Worm (Caenorhabditis elegans): ENCODE measurements around the gene K12H6.9.

K12H6.9 gene

ce11 chrII:2857559-2857958 is 33.4 kb downstream of the K12H6.9 start:
- TF ChIP-seq unc-120 (tag; optimal IDR thresholded peaks at IDR 0.05; ENCODE audit: poor library complexity, severe bottlenecking) (no peak), unc-62 (GFP tag; optimal IDR thresholded peaks at IDR 0.05) (no peak), elt-1 (tag; optimal IDR thresholded peaks at IDR 0.05; ENCODE audit: borderline replicate concordance, insufficient read depth) (peak; percentile 49), ztf-11 (tag; optimal IDR thresholded peaks at IDR 0.05) (no peak), drap-1 (GFP tag; optimal IDR thresholded peaks at IDR 0.05) (no peak), bed-3 (GFP tag; optimal IDR thresholded peaks at IDR 0.05) (no peak)

ce11 chrII:2858851-2859250 is 34.6 kb downstream of the K12H6.9 start:
- TF ChIP-seq pha-4 (tag; optimal IDR thresholded peaks at IDR 0.05) (no peak), cnd-1 (tag; optimal IDR thresholded peaks at IDR 0.05) (no peak), elt-1 (tag; optimal IDR thresholded peaks at IDR 0.05; ENCODE audit: borderline replicate concordance, insufficient read depth) (no peak), unc-39 (tag; optimal IDR thresholded peaks at IDR 0.05) (no peak), sem-2 (GFP tag; optimal IDR thresholded peaks at IDR 0.05) (no peak), nhr-237 (tag; optimal IDR thresholded peaks at IDR 0.05) (no peak), mls-2 (tag; optimal IDR thresholded peaks at IDR 0.05) (no peak), ceh-43 (GFP tag; optimal IDR thresholded peaks at IDR 0.05) (no peak), mab-5 (tag; optimal IDR thresholded peaks at IDR 0.05) (no peak), elt-3 (tag; optimal IDR thresholded peaks at IDR 0.05) (no peak), lsy-2 (tag; optimal IDR thresholded peaks at IDR 0.05) (no peak), flh-1 (GFP tag; optimal IDR thresholded peaks at IDR 0.05) (no peak)

ce11 chrII:2859315-2859714 is 35.1 kb downstream of the K12H6.9 start:
- no peak for TF ChIP-seq cnd-1 (tag; optimal IDR thresholded peaks at IDR 0.05)
- TF ChIP-seq ham-2 (GFP tag; optimal IDR thresholded peaks at IDR 0.05) = peak; percentile 32
- no peak for TF ChIP-seq ceh-39 (tag; optimal IDR thresholded peaks at IDR 0.05)

ce11 chrII:2859873-2860821 is 35.9 kb downstream of the K12H6.9 start:
- TF ChIP-seq mls-2 (tag; optimal IDR thresholded peaks at IDR 0.05) = peak; percentile 51
- no peak for TF ChIP-seq nhr-2 (tag; optimal IDR thresholded peaks at IDR 0.05)
- TF ChIP-seq unc-39 (tag; optimal IDR thresholded peaks at IDR 0.05) = no peak
- peak; percentile 48 for TF ChIP-seq ceh-83 (GFP tag; optimal IDR thresholded peaks at IDR 0.05)
- no peak for TF ChIP-seq flh-1 (GFP tag; optimal IDR thresholded peaks at IDR 0.05)
- TF ChIP-seq lsy-2 (tag; optimal IDR thresholded peaks at IDR 0.05) = no peak
- TF ChIP-seq cnd-1 (tag; optimal IDR thresholded peaks at IDR 0.05) = peak; percentile 31

ce11 chrII:2861385-2862099 is 37.3 kb downstream of the K12H6.9 start:
- TF ChIP-seq mls-2 (tag; optimal IDR thresholded peaks at IDR 0.05) = peak; percentile 31
- peak; percentile 14 for TF ChIP-seq ham-2 (GFP tag; optimal IDR thresholded peaks at IDR 0.05)
- TF ChIP-seq sptf-1 (tag; optimal IDR thresholded peaks at IDR 0.05) = no peak
- TF ChIP-seq unc-120 (tag; optimal IDR thresholded peaks at IDR 0.05; ENCODE audit: poor library complexity, severe bottlenecking) = peak; percentile 49
- peak; percentile 55 for TF ChIP-seq ceh-83 (GFP tag; optimal IDR thresholded peaks at IDR 0.05)
- peak; percentile 74 for TF ChIP-seq blmp-1 (tag; optimal IDR thresholded peaks at IDR 0.05)

ce11 chrII:2862557-2863035 is 38.4 kb downstream of the K12H6.9 start:
- peak; percentile 23 for TF ChIP-seq ham-2 (GFP tag; optimal IDR thresholded peaks at IDR 0.05)
- no peak for TF ChIP-seq sptf-1 (tag; optimal IDR thresholded peaks at IDR 0.05)

- TF ChIP-seq unc-62 (GFP tag; optimal IDR thresholded peaks at IDR 0.05) (no peak), nhr-2 (tag; optimal IDR thresholded peaks at IDR 0.05) (no peak), elt-1 (tag; optimal IDR thresholded peaks at IDR 0.05; ENCODE audit: borderline replicate concordance, insufficient read depth) (no peak), tbx-8 (GFP tag; optimal IDR thresholded peaks at IDR 0.05) (no peak), lin-32 (GFP tag; optimal IDR thresholded peaks at IDR 0.05) (no peak), sptf-1 (tag; optimal IDR thresholded peaks at IDR 0.05) (no peak), ceh-43 (GFP tag; optimal IDR thresholded peaks at IDR 0.05) (no peak), elt-3 (tag; optimal IDR thresholded peaks at IDR 0.05) (no peak), mep-1 (tag; optimal IDR thresholded peaks at IDR 0.05) (no peak)
Measured at ce11 chrII:2864229-2864628, 40.0 kb downstream of the K12H6.9 start, which contains the start of gene Y110A2AL.5. Gene Y110A2AL.5 (plus strand): TSS chrII:2864529.

All from whole organism, mixed stage, embryonic.